Worm (Caenorhabditis elegans) whole organism, young adult: Measurements from ENCODE around the gene sru-11.

Experiments used
- B0261.1 ChIP-seq: sonication (generic microtip); optimal IDR thresholded peaks from 2 replicates; lab custom pipeline; 2016; ENCODE audit warnings: mild to moderate bottlenecking, missing genetic modification characterization, moderate library complexity, missing compliant biosample characterization
- D2030.7 ChIP-seq: fragments of 200-800 bp; sonication (Bioruptor generic); IDR thresholded peaks from 2 replicates; pipeline ENCODE4 v1.3.6; 2022; ENCODE audit warnings: missing genetic modification reagents, missing genetic modification characterization, missing compliant biosample characterization
- F33H1.4 ChIP-seq: fragments of 200-800 bp; sonication (Bioruptor generic); IDR thresholded peaks from 2 replicates; pipeline ENCODE4 v1.3.6; 2022; ENCODE audit warnings: missing genetic modification reagents, missing genetic modification characterization, missing compliant biosample characterization
- F37B4.10 ChIP-seq: fragments of 200-800 bp; sonication (Bioruptor generic); IDR thresholded peaks from 2 replicates; pipeline ENCODE4 v1.3.6; 2022; ENCODE audit warnings: missing genetic modification characterization, missing compliant biosample characterization
- F49E8.2 ChIP-seq: sonication (generic microtip); optimal IDR thresholded peaks from 3 replicates; lab custom pipeline; 2017; ENCODE audit warnings: missing genetic modification characterization, mild to moderate bottlenecking, missing compliant biosample characterization, antibody characterized with exemption, moderate library complexity; ENCODE audit not compliant: insufficient read depth
- F57A8.1 ChIP-seq: fragments of 200-800 bp; sonication (Bioruptor generic); optimal IDR thresholded peaks from 2 replicates; lab custom pipeline; 2018; ENCODE audit warnings: mild to moderate bottlenecking, missing genetic modification characterization, moderate library complexity, missing compliant biosample characterization
- F57C9.4 ChIP-seq: sonication (generic microtip); optimal IDR thresholded peaks from 2 replicates; lab custom pipeline; 2017; ENCODE audit warnings: mild to moderate bottlenecking, missing genetic modification characterization, missing compliant biosample characterization
- T26A5.8 ChIP-seq: sonication (generic microtip); optimal IDR thresholded peaks from 2 replicates; lab custom pipeline; 2016; ENCODE audit warnings: missing genetic modification characterization, missing compliant biosample characterization
- atf-7 ChIP-seq: sonication (generic microtip); optimal IDR thresholded peaks from 2 replicates; lab custom pipeline; 2017; ENCODE audit warnings: mild to moderate bottlenecking, missing genetic modification characterization, missing compliant biosample characterization
- attf-3 ChIP-seq: fragments of 200-800 bp; sonication (Bioruptor generic); conservative IDR thresholded peaks from 2 replicates; pipeline ENCODE4 v1.3.6; 2022; ENCODE audit warnings: missing genetic modification reagents, missing genetic modification characterization, missing compliant biosample characterization
- attf-6 ChIP-seq: fragments of 200-800 bp; sonication (Bioruptor generic); IDR thresholded peaks from 2 replicates; pipeline ENCODE4 v1.3.6; 2022; ENCODE audit warnings: missing genetic modification reagents, missing genetic modification characterization, missing compliant biosample characterization
- ccch-3 ChIP-seq: fragments of 200-800 bp; sonication (Bioruptor generic); optimal IDR thresholded peaks from 2 replicates; lab custom pipeline; 2018; ENCODE audit warnings: mild to moderate bottlenecking, missing genetic modification characterization, missing compliant biosample characterization
- ceh-79 ChIP-seq: sonication (generic microtip); optimal IDR thresholded peaks from 2 replicates; lab custom pipeline; 2017; ENCODE audit warnings: mild to moderate bottlenecking, missing genetic modification characterization, missing compliant biosample characterization
- ceh-91 ChIP-seq: fragments of 200-800 bp; sonication (Bioruptor generic); IDR thresholded peaks from 2 replicates; pipeline ENCODE4 v1.3.6; 2022; ENCODE audit warnings: missing genetic modification reagents, missing genetic modification characterization, missing compliant biosample characterization
- die-1 ChIP-seq: sonication (generic microtip); optimal IDR thresholded peaks from 2 replicates; lab custom pipeline; 2016; ENCODE audit warnings: missing genotype, mild to moderate bottlenecking, missing genetic modification characterization, missing compliant biosample characterization
- dox-1 ChIP-seq: fragments of 200-800 bp; sonication (Bioruptor generic); IDR thresholded peaks from 2 replicates; pipeline ENCODE4 v1.3.6; 2022; ENCODE audit warnings: missing genetic modification reagents, missing genetic modification characterization, missing compliant biosample characterization
- dpff-1 ChIP-seq: sonication (generic microtip); optimal IDR thresholded peaks from 2 replicates; lab custom pipeline; 2017; ENCODE audit warnings: mild to moderate bottlenecking, missing genetic modification characterization, missing compliant biosample characterization
- dpl-1 ChIP-seq: fragments of 150-350 bp; optimal IDR thresholded peaks from 2 replicates; lab custom pipeline; 2014; ENCODE audit warnings: missing biosample characterization, missing genetic modification reagents, missing genetic modification characterization
- efl-1 ChIP-seq: fragments of 150-350 bp; optimal IDR thresholded peaks from 2 replicates; lab custom pipeline; 2014; ENCODE audit warnings: missing biosample characterization, missing genetic modification reagents, missing genetic modification characterization
- him-1 ChIP-seq: sonication (generic microtip); optimal IDR thresholded peaks from 2 replicates; lab custom pipeline; 2016; ENCODE audit warnings: missing genotype, missing genetic modification reagents, missing genetic modification characterization, missing compliant biosample characterization
- hlh-12 ChIP-seq: sonication (generic microtip); optimal IDR thresholded peaks from 2 replicates; lab custom pipeline; 2016; ENCODE audit warnings: missing genetic modification characterization, missing compliant biosample characterization
- let-526 ChIP-seq: fragments of 200-800 bp; sonication (Bioruptor generic); IDR thresholded peaks from 2 replicates; pipeline ENCODE4 v1.3.6; 2022; ENCODE audit warnings: missing genetic modification reagents, missing genetic modification characterization, missing compliant biosample characterization
- lin-35 ChIP-seq, 3 experiments: fragments of 150-350 bp in 2 of 3; sonication (generic microtip) in 1 of 3; optimal IDR thresholded peaks; 2 replicates each; lab custom pipeline; 2014 to 2018; ENCODE audit warnings: missing biosample characterization in 3 of 3, missing genetic modification characterization in 3 of 3, missing genetic modification reagents in 3 of 3
- lin-54 ChIP-seq: fragments of 200-800 bp; sonication (Bioruptor generic); optimal IDR thresholded peaks from 2 replicates; lab custom pipeline; 2018; ENCODE audit warnings: mild to moderate bottlenecking, missing genetic modification characterization, missing compliant biosample characterization
- lsl-1 ChIP-seq: fragments of 200-800 bp; sonication (Bioruptor generic); optimal IDR thresholded peaks from 2 replicates; lab custom pipeline; 2018; ENCODE audit warnings: mild to moderate bottlenecking, missing genetic modification characterization, moderate library complexity, missing compliant biosample characterization
- madf-10 ChIP-seq: sonication (generic microtip); optimal IDR thresholded peaks from 2 replicates; lab custom pipeline; 2016; ENCODE audit warnings: mild to moderate bottlenecking, missing genetic modification characterization, missing compliant biosample characterization
- madf-6 ChIP-seq: fragments of 200-800 bp; sonication (Bioruptor generic); IDR thresholded peaks from 2 replicates; pipeline ENCODE4 v1.3.6; 2022; ENCODE audit warnings: missing genetic modification reagents, missing genetic modification characterization, missing compliant biosample characterization
- madf-8 ChIP-seq: fragments of 200-800 bp; sonication (Bioruptor generic); conservative IDR thresholded peaks from 2 replicates; pipeline ENCODE4 v1.3.6; 2022; ENCODE audit warnings: missing genetic modification reagents, missing genetic modification characterization, missing compliant biosample characterization
- mes-4 ChIP-seq: sonication (generic microtip); optimal IDR thresholded peaks from 2 replicates; lab custom pipeline; 2016; ENCODE audit warnings: missing genotype, missing genetic modification characterization, missing compliant biosample characterization
- snpc-1.3 ChIP-seq: sonication (generic microtip); optimal IDR thresholded peaks from 2 replicates; lab custom pipeline; 2017; ENCODE audit warnings: missing genetic modification characterization, mild to moderate bottlenecking, missing compliant biosample characterization, antibody characterized with exemption, moderate library complexity, missing genotype, missing genetic modification reagents; ENCODE audit not compliant: insufficient read depth
- snpc-3.4 ChIP-seq: sonication (generic microtip); optimal IDR thresholded peaks from 2 replicates; lab custom pipeline; 2017; ENCODE audit warnings: missing genetic modification characterization, mild to moderate bottlenecking, missing compliant biosample characterization, antibody characterized with exemption, moderate library complexity, missing genotype, missing genetic modification reagents
- snpc-4 ChIP-seq, 5 experiments: fragments of 150-350 bp in 1 of 5; sonication (generic microtip) in 4 of 5; optimal IDR thresholded peaks; 2 replicates each; lab custom pipeline; 2014 to 2018; ENCODE audit warnings: missing genetic modification characterization in 5 of 5, missing biosample characterization in 3 of 5, antibody characterized with exemption in 2 of 5, mild to moderate bottlenecking in 2 of 5, missing compliant biosample characterization in 2 of 5, missing genotype in 2 of 5, moderate library complexity in 2 of 5, missing genetic modification reagents in 1 of 5
- tbp1 ChIP-seq: fragments of 200-800 bp; sonication (Bioruptor generic); optimal IDR thresholded peaks from 2 replicates; lab custom pipeline; 2018; ENCODE audit warnings: mild to moderate bottlenecking, missing genetic modification characterization, missing compliant biosample characterization
- xnd-1 ChIP-seq: sonication (generic microtip); optimal IDR thresholded peaks from 2 replicates; lab custom pipeline; 2016; ENCODE audit warnings: missing genotype, missing genetic modification reagents, missing genetic modification characterization, missing compliant biosample characterization
- zim-3 ChIP-seq: sonication (generic microtip); optimal IDR thresholded peaks from 2 replicates; lab custom pipeline; 2017; ENCODE audit warnings: mild to moderate bottlenecking, missing genetic modification characterization, moderate library complexity, missing compliant biosample characterization
- ztf-22 ChIP-seq: fragments of 200-800 bp; sonication (Bioruptor generic); optimal IDR thresholded peaks from 2 replicates; lab custom pipeline; 2018; ENCODE audit warnings: mild to moderate bottlenecking, missing genetic modification characterization, moderate library complexity, missing compliant biosample characterization

sru-11 gene

DNA sequence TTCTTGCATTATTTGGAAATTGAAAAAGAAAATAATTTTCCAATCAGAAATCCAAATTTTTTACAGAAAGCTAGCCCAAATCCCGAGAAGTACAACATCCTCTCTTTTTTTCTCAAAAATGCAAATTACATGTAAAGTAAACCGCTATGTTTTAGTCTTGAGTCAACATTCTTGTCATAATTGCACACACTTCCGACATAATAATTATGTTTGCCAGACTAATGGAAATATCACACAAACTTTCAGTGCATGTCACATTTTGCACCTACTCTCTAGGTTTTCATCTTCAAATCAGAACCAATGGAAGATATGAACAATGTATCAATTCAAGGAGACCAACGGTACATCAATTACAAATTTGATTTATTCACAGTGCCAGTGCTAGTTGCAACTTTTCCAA lies at the start of gene sru-11:
Gene sru-11 (plus strand): TSS at position 301 of the 400 bp plus-strand sequence.
- no peak for TF ChIP-seq F57A8.1
- TF ChIP-seq atf-7 (tag; lab: Kevin White, UChicago) = no peak
- TF ChIP-seq die-1 (tag; lab: Kevin White, UChicago) = no peak
- TF ChIP-seq F33H1.4 (GFP tag; lab: Robert Waterston, UW) = no peak
- TF ChIP-seq F37B4.10 (GFP tag; lab: Robert Waterston, UW) = no peak
- TF ChIP-seq dox-1 (GFP tag; lab: Robert Waterston, UW) = no peak
- TF ChIP-seq ccch-3 (GFP tag; lab: Kevin White, UChicago) = no peak
- no peak for TF ChIP-seq T26A5.8 (tag; lab: Kevin White, UChicago)
- TF ChIP-seq ztf-22 (GFP tag; lab: Kevin White, UChicago) = no peak
- no peak for TF ChIP-seq let-526 (GFP tag; lab: Robert Waterston, UW)
- no peak for TF ChIP-seq ceh-79 (tag; lab: Kevin White, UChicago)

DNA sequence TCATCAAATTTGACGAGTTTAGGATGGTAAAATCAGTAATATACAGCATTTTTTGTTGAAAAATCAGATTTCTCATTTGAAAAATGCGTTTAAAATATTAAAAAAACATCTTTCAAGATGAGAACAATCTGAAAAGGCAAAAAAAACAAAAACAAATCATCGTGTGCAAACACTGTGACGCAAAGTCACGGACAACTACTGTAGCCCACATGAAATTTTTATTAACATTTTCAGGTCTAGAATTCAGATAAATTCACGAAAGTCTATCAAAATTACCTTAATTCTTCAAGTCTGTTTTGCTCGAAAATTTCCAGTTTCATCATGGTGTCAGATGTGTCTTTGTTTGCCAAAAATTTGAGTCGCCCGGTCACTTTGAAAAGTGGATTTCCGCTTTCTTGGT lies 45.8 kb upstream of the sru-11 start:
- TF ChIP-seq attf-6 (peak; percentile 74), efl-1 (GFP tag; lab: Kevin White, UChicago) (peak; percentile 32), lsl-1 (GFP tag; lab: Kevin White, UChicago) (peak; percentile 90), lin-35 (GFP tag; optimal IDR thresholded peaks at IDR 0.05; lab: Kevin White, UChicago) (no peak), ceh-91 (GFP tag; lab: Robert Waterston, UW) (peak; percentile 58), madf-6 (GFP tag; lab: Robert Waterston, UW) (peak; percentile 98), B0261.1 (tag; lab: Kevin White, UChicago) (no peak), D2030.7 (GFP tag; lab: Robert Waterston, UW) (peak; percentile 64), xnd-1 (tag; lab: Kevin White, UChicago) (peak; percentile 83), snpc-1.3 (tag; lab: Kevin White, UChicago) (peak; percentile 7), tbp1 (GFP tag; lab: Kevin White, UChicago) (peak; percentile 43), lin-54 (GFP tag; lab: Kevin White, UChicago) (peak; percentile 16), dpl-1 (peak; percentile 10), snpc-3.4 (tag; lab: Kevin White, UChicago) (peak; percentile 18), F57C9.4 (tag; lab: Kevin White, UChicago) (no peak), F33H1.4 (GFP tag; lab: Robert Waterston, UW) (peak; percentile 49), hlh-12 (no peak), attf-3 (GFP tag; lab: Robert Waterston, UW) (no peak), madf-8 (GFP tag; lab: Robert Waterston, UW) (peak; percentile 97), mes-4 (no peak), snpc-4 (GFP tag; optimal IDR thresholded peaks at IDR 0.05; lab: Kevin White, UChicago) (peak; percentile 69), snpc-4 (tag; optimal IDR thresholded peaks at IDR 0.05; lab: Kevin White, UChicago) (peak in 3 of 4 experiments; percentile 79 to 87 (median 87))

DNA sequence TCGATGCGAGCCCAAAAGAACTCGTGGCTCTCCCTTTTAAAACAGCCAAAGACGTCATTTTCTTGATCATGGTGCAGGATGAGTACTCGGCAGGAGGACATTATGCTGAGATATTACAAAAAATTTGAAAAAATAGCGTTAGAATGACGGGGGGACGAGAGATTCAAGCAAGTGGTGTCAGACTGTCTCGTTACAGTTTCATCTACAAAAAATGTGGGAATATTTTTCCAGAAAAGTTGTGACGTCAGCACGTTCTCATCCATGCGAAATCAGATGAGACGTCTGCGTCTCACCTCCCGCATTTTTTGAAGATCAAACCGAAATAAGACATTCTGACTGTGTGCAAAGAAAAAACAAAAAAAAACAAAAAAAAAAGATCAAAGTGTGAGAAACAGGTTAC lies 44.6 kb upstream of the sru-11 start, which contains the start of gene rsd-2:
Gene rsd-2 (minus strand): TSS at position 101 of the 400 bp plus-strand sequence.
- TF ChIP-seq F49E8.2 (tag; lab: Kevin White, UChicago) = no peak
- TF ChIP-seq madf-10 (tag; lab: Kevin White, UChicago) = no peak
- no peak for TF ChIP-seq snpc-1.3 (tag; lab: Kevin White, UChicago)
- no peak for TF ChIP-seq lin-54 (GFP tag; lab: Kevin White, UChicago)
- TF ChIP-seq dpff-1 (tag; lab: Kevin White, UChicago) = no peak
- no peak for TF ChIP-seq zim-3 (tag; lab: Kevin White, UChicago)
- TF ChIP-seq him-1 (tag; lab: Kevin White, UChicago) = no peak
